Fruit fly (Drosophila melanogaster): ENCODE measurements around the gene Alp13.

- TF ChIP-seq insv (optimal IDR thresholded peaks at IDR 0.05) (no peak), Myc (optimal IDR thresholded peaks at IDR 0.05) (no peak), Sin3A (optimal IDR thresholded peaks at IDR 0.05) (no peak)
Measured at dm6 chr3R:10106796-10107195, 31.6 kb upstream of the Alp13 start.

Data from Kc167 (cell line).